Fruit fly (Drosophila melanogaster): Measurements from ENCODE around the gene emb.

- TF ChIP-seq psq (optimal IDR thresholded peaks at IDR 0.05) (no peak), pan (optimal IDR thresholded peaks at IDR 0.05) (no peak), EcR (GFP tag; optimal IDR thresholded peaks at IDR 0.05) (no peak), CG8478 (optimal IDR thresholded peaks at IDR 0.05) (no peak)
These were observed 33.8 kb downstream of the emb start, which contains the start of the genes D12 and Chrac-14 for dm6 chr2L:8437176-8437575.

All from whole organism.